Fruit fly (Drosophila melanogaster): ENCODE measurements around the gene Setd3.
A peak's percentile ranks its signal among the peaks of the same experiment; 100 is the strongest.

The Setd3 gene

DNA sequence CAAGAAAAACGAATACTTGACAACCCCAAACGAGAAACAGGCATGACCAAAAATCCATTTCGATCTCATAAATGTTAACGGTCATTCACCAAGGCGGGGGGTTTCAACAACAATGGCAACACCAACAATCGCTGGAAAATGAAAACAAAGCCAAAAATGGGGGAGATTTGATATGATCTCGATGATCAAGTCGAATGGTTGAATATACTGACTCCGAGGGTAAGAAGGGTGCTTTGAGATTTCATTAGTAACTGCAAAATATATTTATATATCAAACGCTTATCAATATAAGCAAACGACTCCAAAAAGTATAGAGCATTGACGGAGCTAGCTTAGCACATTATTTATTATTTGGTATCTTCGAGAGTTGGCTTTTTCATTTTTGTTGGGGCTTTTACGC is 21.6 kb upstream of the Setd3 start (continued):
- no peak for TF ChIP-seq C15 (GFP tag; IDR thresholded peaks at IDR 0.05)
- no peak for TF ChIP-seq CG8281 (tag; optimal IDR thresholded peaks at IDR 0.05)
- no peak for TF ChIP-seq CG1832 (GFP tag; optimal IDR thresholded peaks at IDR 0.05)
- no peak for TF ChIP-seq da (GFP tag; optimal IDR thresholded peaks at IDR 0.05)
- no peak for TF ChIP-seq Poxn (GFP tag; IDR thresholded peaks at IDR 0.05)
- TF ChIP-seq CG6689 (GFP tag; IDR thresholded peaks at IDR 0.05) = no peak
- no peak for TF ChIP-seq CG1233 (GFP tag; optimal IDR thresholded peaks at IDR 0.05)
- no peak for TF ChIP-seq Optix (GFP tag; IDR thresholded peaks at IDR 0.05)
- no peak for TF ChIP-seq sens-2 (GFP tag; IDR thresholded peaks at IDR 0.05)

DNA sequence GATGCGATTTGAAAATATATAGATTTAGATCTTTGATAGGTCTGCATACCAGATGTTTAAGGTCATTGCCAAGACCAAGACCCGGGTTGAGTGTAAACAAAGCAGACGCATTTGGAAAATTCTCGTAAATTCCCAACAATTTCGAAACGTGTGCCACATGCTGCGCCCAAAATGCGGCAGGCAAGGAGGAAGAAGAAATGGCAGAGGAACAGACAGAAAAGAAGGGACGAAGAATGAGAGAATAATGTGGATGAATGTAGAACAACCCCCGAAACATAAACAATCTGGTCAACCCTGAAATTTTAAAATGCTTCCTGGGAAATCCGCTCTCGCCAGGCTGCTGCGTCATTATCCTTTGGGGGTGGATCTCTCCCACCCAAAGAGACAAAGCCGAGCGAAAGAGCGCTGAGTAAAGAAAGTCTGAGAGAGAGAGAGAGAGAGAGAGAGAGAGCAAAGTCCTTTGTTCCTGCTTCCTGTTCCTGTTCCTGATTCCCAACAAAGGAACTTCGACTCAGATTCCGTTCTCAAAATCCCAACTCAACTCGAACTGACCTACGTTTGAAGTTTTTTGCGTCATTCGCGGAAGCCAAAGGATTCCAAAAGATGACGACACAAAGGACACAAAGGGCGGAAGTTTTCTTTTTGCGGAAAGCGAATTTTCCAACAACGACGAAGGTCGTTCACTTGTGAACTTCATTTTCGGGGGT is 20.2 kb upstream of the Setd3 start:
- TF ChIP-seq CG12299 (tag; optimal IDR thresholded peaks at IDR 0.05) (no peak), dati (GFP tag; IDR thresholded peaks at IDR 0.05) (no peak), CG10654 (GFP tag; optimal IDR thresholded peaks at IDR 0.05) (no peak), Deaf1 (tag; optimal IDR thresholded peaks at IDR 0.05) (no peak), z (GFP tag; IDR thresholded peaks at IDR 0.05) (peak; percentile 79), BtbVII (GFP tag; optimal IDR thresholded peaks at IDR 0.05) (no peak), Spps (tag; optimal IDR thresholded peaks at IDR 0.05) (no peak), dmrt99B (tag; optimal IDR thresholded peaks at IDR 0.05) (no peak), sd (tag; optimal IDR thresholded peaks at IDR 0.05) (peak; percentile 53), Kr (GFP tag; optimal IDR thresholded peaks at IDR 0.05) (peak; percentile 55), CG14050 (GFP tag; IDR thresholded peaks at IDR 0.05) (no peak), chn (GFP tag; optimal IDR thresholded peaks at IDR 0.05) (no peak), kni (GFP tag; optimal IDR thresholded peaks at IDR 0.05) (peak; percentile 60), CG32772 (GFP tag; IDR thresholded peaks at IDR 0.05) (no peak), CG15479 (GFP tag; optimal IDR thresholded peaks at IDR 0.05) (peak; percentile 32), pfk (GFP tag; optimal IDR thresholded peaks at IDR 0.05) (peak; percentile 89), sens (GFP tag) (peak; percentile 46), zen (tag; optimal IDR thresholded peaks at IDR 0.05) (peak; percentile 39), D (optimal IDR thresholded peaks at IDR 0.05) (peak; percentile 64), D (GFP tag; optimal IDR thresholded peaks at IDR 0.05) (peak; percentile 29), CG34224 (GFP tag; IDR thresholded peaks at IDR 0.05; ENCODE audit: partially characterized antibody) (0 out of 3 replicates have a peak, but pooled peaks have one; percentile 27), btn (GFP tag; optimal IDR thresholded peaks at IDR 0.05) (no peak), tll (GFP tag; optimal IDR thresholded peaks at IDR 0.05) (peak in 1 of 2 experiments; percentile 13), sisA (GFP tag; IDR thresholded peaks at IDR 0.05) (no peak), psq (GFP tag; optimal IDR thresholded peaks at IDR 0.05) (peak; percentile 26), nerfin-1 (tag; optimal IDR thresholded peaks at IDR 0.05) (peak; percentile 94), Trl (optimal IDR thresholded peaks at IDR 0.05) (peak; percentile 72 to 90), Trl (GFP tag; optimal IDR thresholded peaks at IDR 0.05) (no peak), CG3163 (GFP tag; optimal IDR thresholded peaks at IDR 0.05) (peak; percentile 10), Stat92E (GFP tag; optimal IDR thresholded peaks at IDR 0.05) (peak in 1 of 3 experiments; percentile 18), CG8924 (tag; optimal IDR thresholded peaks at IDR 0.05) (peak; percentile 0), twi (tag; optimal IDR thresholded peaks at IDR 0.05) (peak; percentile 99), Tbp (GFP tag; optimal IDR thresholded peaks at IDR 0.05) (no peak), seq (GFP tag; IDR thresholded peaks at IDR 0.05) (0 out of 2 replicates have a peak, but pooled peaks have one; percentile 43), CG17186 (GFP tag; optimal IDR thresholded peaks at IDR 0.05) (no peak), CG17385 (GFP tag; optimal IDR thresholded peaks at IDR 0.05) (peak; percentile 18), pros (GFP tag; optimal IDR thresholded peaks at IDR 0.05) (peak; percentile 98), yki (optimal IDR thresholded peaks at IDR 0.05) (peak; percentile 62), pzg (GFP tag; optimal IDR thresholded peaks at IDR 0.05) (no peak)
